Fruit fly (Drosophila melanogaster) whole organism, prepupa: Measurements from ENCODE around the gene CG31321.

ENCODE experiments used
- CG10669 ChIP-seq: fragments of 200-800 bp; sonication (Bioruptor generic); optimal IDR thresholded peaks from 3 replicates; lab custom pipeline; 2018; ENCODE audit warnings: missing biosample characterization, mild to moderate bottlenecking, missing genetic modification characterization, moderate library complexity
- CG11294 ChIP-seq: fragments of 200-800 bp; sonication (Bioruptor generic); IDR thresholded peaks from 2 replicates; pipeline ENCODE4 v1.3.6; 2022; ENCODE audit warnings: missing biosample characterization, missing genetic modification characterization
- CG11902 ChIP-seq: fragments of 200-800 bp; sonication (Bioruptor generic); optimal IDR thresholded peaks from 3 replicates; lab custom pipeline; 2016; ENCODE audit warnings: missing biosample characterization, missing genetic modification characterization
- CG15336 ChIP-seq: fragments of 200-800 bp; sonication (Bioruptor generic); IDR thresholded peaks from 2 replicates; pipeline ENCODE4 v1.3.6; 2022; ENCODE audit warnings: missing biosample characterization, missing genetic modification characterization
- CG1621 ChIP-seq: fragments of 200-800 bp; sonication (Bioruptor generic); optimal IDR thresholded peaks from 3 replicates; lab custom pipeline; 2018; ENCODE audit warnings: missing biosample characterization, mild to moderate bottlenecking, missing genetic modification characterization
- CG3032 ChIP-seq: fragments of 200-800 bp; optimal IDR thresholded peaks from 2 replicates; lab custom pipeline; 2019; ENCODE audit warnings: missing biosample characterization, mild to moderate bottlenecking, missing genetic modification characterization, moderate library complexity
- CG3919 ChIP-seq: fragments of 200-800 bp; sonication (Bioruptor generic); optimal IDR thresholded peaks from 3 replicates; lab custom pipeline; 2016; ENCODE audit warnings: missing biosample characterization, missing genetic modification characterization
- CG4318 ChIP-seq: fragments of 200-800 bp; sonication (Bioruptor generic); optimal IDR thresholded peaks from 3 replicates; lab custom pipeline; 2017; ENCODE audit warnings: missing biosample characterization, mild to moderate bottlenecking, missing genetic modification characterization
- CG6163 ChIP-seq: fragments of 200-800 bp; sonication (Bioruptor generic); IDR thresholded peaks from 3 replicates; pipeline ENCODE4 v1.3.6; 2022; ENCODE audit warnings: missing biosample characterization, missing genetic modification characterization
- CG7368 ChIP-seq: fragments of 200-800 bp; sonication (Bioruptor generic); optimal IDR thresholded peaks from 3 replicates; lab custom pipeline; 2016; ENCODE audit warnings: missing biosample characterization, missing genetic modification characterization
- CG8319 ChIP-seq: fragments of 200-800 bp; sonication (Bioruptor generic); optimal IDR thresholded peaks from 3 replicates; lab custom pipeline; 2016; ENCODE audit warnings: missing biosample characterization, missing genetic modification characterization
- CG8632 ChIP-seq: fragments of 200-800 bp; sonication (Bioruptor generic); optimal IDR thresholded peaks from 3 replicates; lab custom pipeline; 2016; ENCODE audit warnings: missing biosample characterization, missing genetic modification characterization
- CG9139 ChIP-seq: fragments of 200-800 bp; sonication (Bioruptor generic); optimal IDR thresholded peaks from 3 replicates; lab custom pipeline; 2017; ENCODE audit warnings: missing biosample characterization, mild to moderate bottlenecking, missing genetic modification characterization
- Eip75B ChIP-seq: fragments of 200-800 bp; sonication (Bioruptor generic); optimal IDR thresholded peaks from 3 replicates; lab custom pipeline; 2016; ENCODE audit warnings: missing biosample characterization, missing genetic modification characterization
- Eip78C ChIP-seq: fragments of 200-800 bp; sonication (Bioruptor generic); peaks from one replicate; lab custom pipeline; 2016; ENCODE audit warnings: missing biosample characterization, missing genetic modification characterization
- Ets21C ChIP-seq: fragments of 200-800 bp; sonication (Bioruptor generic); optimal IDR thresholded peaks from 3 replicates; lab custom pipeline; 2016; ENCODE audit warnings: missing biosample characterization, missing genetic modification characterization
- Ets96B ChIP-seq: fragments of 200-800 bp; optimal IDR thresholded peaks from 2 replicates; lab custom pipeline; 2019; ENCODE audit warnings: missing biosample characterization, mild to moderate bottlenecking, missing genetic modification characterization, moderate library complexity
- Gug ChIP-seq: fragments of 200-800 bp; sonication (Bioruptor generic); IDR thresholded peaks from 2 replicates; pipeline ENCODE4 v1.3.6; 2022; ENCODE audit warnings: missing biosample characterization, missing genetic modification characterization
- Hr39 ChIP-seq: fragments of 200-800 bp; sonication (Bioruptor generic); optimal IDR thresholded peaks from 2 replicates; lab custom pipeline; 2016; ENCODE audit warnings: missing biosample characterization, missing genetic modification characterization
- OdsH ChIP-seq: fragments of 200-800 bp; sonication (Bioruptor generic); optimal IDR thresholded peaks from 3 replicates; lab custom pipeline; 2016; ENCODE audit warnings: missing biosample characterization, missing genetic modification characterization
- Sox14 ChIP-seq: fragments of 200-800 bp; sonication (Bioruptor generic); optimal IDR thresholded peaks from 3 replicates; lab custom pipeline; 2016; ENCODE audit warnings: missing biosample characterization, missing genetic modification characterization
- achi ChIP-seq: fragments of 200-800 bp; sonication (Bioruptor generic); optimal IDR thresholded peaks from 3 replicates; lab custom pipeline; 2016; ENCODE audit warnings: missing biosample characterization, missing genetic modification characterization
- acj6 ChIP-seq: fragments of 200-800 bp; sonication (Bioruptor generic); optimal IDR thresholded peaks from 3 replicates; lab custom pipeline; 2016; ENCODE audit warnings: missing biosample characterization, missing genetic modification characterization
- dac ChIP-seq: fragments of 200-800 bp; sonication (Bioruptor generic); optimal IDR thresholded peaks from 2 replicates; lab custom pipeline; 2017; ENCODE audit warnings: missing biosample characterization, mild to moderate bottlenecking, missing genetic modification characterization
- dsx ChIP-seq: fragments of 200-800 bp; optimal IDR thresholded peaks from 3 replicates; lab custom pipeline; 2019; ENCODE audit warnings: missing biosample characterization, mild to moderate bottlenecking, missing genetic modification characterization, moderate library complexity; ENCODE audit not compliant: poor library complexity, severe bottlenecking
- esn ChIP-seq: fragments of 200-800 bp; sonication (Bioruptor generic); optimal IDR thresholded peaks from 2 replicates; lab custom pipeline; 2016; ENCODE audit warnings: missing biosample characterization, mild to moderate bottlenecking, missing genetic modification characterization, moderate library complexity
- fd59A ChIP-seq: fragments of 200-800 bp; sonication (Bioruptor generic); optimal IDR thresholded peaks from 2 replicates; lab custom pipeline; 2017; ENCODE audit warnings: missing biosample characterization, mild to moderate bottlenecking, missing genetic modification characterization, missing genetic modification reagents
- fd85E ChIP-seq: fragments of 200-800 bp; sonication (Bioruptor generic); optimal IDR thresholded peaks from 3 replicates; lab custom pipeline; 2016; ENCODE audit warnings: missing biosample characterization, missing genetic modification characterization
- net ChIP-seq: fragments of 200-800 bp; sonication (Bioruptor generic); optimal IDR thresholded peaks from 3 replicates; lab custom pipeline; 2016; ENCODE audit warnings: missing biosample characterization, missing genetic modification characterization
- pdm3 ChIP-seq: fragments of 200-800 bp; sonication (Bioruptor generic); optimal IDR thresholded peaks from 3 replicates; lab custom pipeline; 2016; ENCODE audit warnings: missing biosample characterization, missing genetic modification characterization
- salr ChIP-seq, 2 experiments: fragments of 200-800 bp; sonication (Bioruptor generic); optimal IDR thresholded peaks; 3 replicates each; lab custom pipeline; 2016 to 2018; ENCODE audit warnings: missing biosample characterization in 2 of 2, missing genetic modification characterization in 2 of 2, mild to moderate bottlenecking in 1 of 2
- spab ChIP-seq: fragments of 200-800 bp; sonication (Bioruptor generic); optimal IDR thresholded peaks from 2 replicates; lab custom pipeline; 2017; ENCODE audit warnings: missing biosample characterization, mild to moderate bottlenecking, missing genetic modification characterization, missing genetic modification reagents
- svp ChIP-seq: fragments of 200-800 bp; sonication (Bioruptor generic); peaks from one replicate; lab custom pipeline; 2016; ENCODE audit warnings: missing biosample characterization, missing genetic modification characterization
- topi ChIP-seq: fragments of 200-800 bp; sonication (Bioruptor generic); optimal IDR thresholded peaks from 3 replicates; lab custom pipeline; 2016; ENCODE audit warnings: missing biosample characterization, missing genetic modification characterization

Gene CG31321

dm6 chr3R:14327472-14328104 lies 17.4 kb downstream of the CG31321 start, which contains the start of gene spn-B (continued):
- TF ChIP-seq achi (GFP tag; lab: Kevin White, UChicago) (peak; percentile 78), CG11902 (GFP tag; lab: Kevin White, UChicago) (peak; percentile 37), CG10669 (GFP tag; lab: Kevin White, UChicago) (peak; percentile 72), spab (GFP tag; lab: Kevin White, UChicago) (peak; percentile 56), CG3919 (GFP tag; lab: Kevin White, UChicago) (peak; percentile 83), CG7368 (GFP tag; lab: Kevin White, UChicago) (peak; percentile 63), CG6163 (peak; percentile 71; the same call in 2 of the 3 replicates), Ets96B (peak; percentile 73), salr (GFP tag; optimal IDR thresholded peaks at IDR 0.05; lab: Kevin White, UChicago) (peak; percentile 8 to 44), CG8319 (peak; percentile 66), Hr39 (GFP tag; lab: Kevin White, UChicago) (peak; percentile 74), CG9139 (no peak), CG8632 (GFP tag; lab: Kevin White, UChicago) (peak; percentile 74), Sox14 (GFP tag; lab: Kevin White, UChicago) (peak; percentile 79), acj6 (peak; percentile 73), fd59A (GFP tag; lab: Kevin White, UChicago) (peak; percentile 15), Ets21C (GFP tag; lab: Kevin White, UChicago) (peak; percentile 66), CG4318 (GFP tag; lab: Kevin White, UChicago) (no peak), CG15336 (GFP tag; lab: Robert Waterston, UW) (peak; percentile 82), fd85E (no peak), OdsH (GFP tag; lab: Kevin White, UChicago) (peak; percentile 75)

dm6 chr3R:14329549-14329948 lies 19.4 kb downstream of the CG31321 start:
- TF ChIP-seq svp (GFP tag; lab: Kevin White, UChicago) (no peak), Eip78C (GFP tag; lab: Kevin White, UChicago) (peak; percentile 15)

DNA sequence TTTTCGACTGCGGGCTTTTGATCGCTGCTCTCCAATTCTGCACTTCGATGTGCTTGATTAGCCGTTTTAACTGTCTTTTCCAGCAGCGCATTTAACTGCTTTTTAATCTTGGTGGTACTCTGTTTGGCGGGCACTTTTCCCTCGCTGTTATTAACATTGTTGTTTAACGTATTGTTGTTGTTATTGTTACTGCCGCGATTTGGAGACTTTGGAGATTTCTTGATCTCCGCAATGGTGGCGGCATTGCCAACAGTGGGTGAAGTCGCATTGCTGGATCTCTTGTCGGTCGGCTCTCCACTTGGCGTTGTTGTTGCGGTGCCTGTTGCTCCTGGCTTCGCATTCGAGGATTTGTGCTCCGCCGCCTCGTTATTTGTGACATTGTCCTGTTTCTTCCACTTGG lies 20.5 kb downstream of the CG31321 start:
- 0 out of 3 replicates have a peak, but pooled peaks have one; percentile 12 for TF ChIP-seq CG6163
- TF ChIP-seq CG15336 (GFP tag; lab: Robert Waterston, UW), result no peak
- TF ChIP-seq dsx, result peak; percentile 67

- TF ChIP-seq CG11294, result no peak
- no peak for TF ChIP-seq fd59A (GFP tag; lab: Kevin White, UChicago)
- no peak for TF ChIP-seq Hr39 (GFP tag; lab: Kevin White, UChicago)
- no peak for TF ChIP-seq Ets96B
- no peak for TF ChIP-seq net (GFP tag; lab: Kevin White, UChicago)
- no peak for TF ChIP-seq CG3032 (tag; lab: Kevin White, UChicago)
- no peak for TF ChIP-seq dac (GFP tag; lab: Kevin White, UChicago)
- TF ChIP-seq OdsH (GFP tag; lab: Kevin White, UChicago), result no peak
- TF ChIP-seq pdm3 (GFP tag; lab: Kevin White, UChicago), result no peak
- TF ChIP-seq Eip78C (GFP tag; lab: Kevin White, UChicago), result no peak
- TF ChIP-seq svp (GFP tag; lab: Kevin White, UChicago), result no peak
- no peak for TF ChIP-seq CG11902 (GFP tag; lab: Kevin White, UChicago)
- no peak for TF ChIP-seq acj6
- no peak for TF ChIP-seq Gug (GFP tag; lab: Robert Waterston, UW)
Observed at dm6 chr3R:14331474-14331873, 21.3 kb downstream of the CG31321 start.

DNA sequence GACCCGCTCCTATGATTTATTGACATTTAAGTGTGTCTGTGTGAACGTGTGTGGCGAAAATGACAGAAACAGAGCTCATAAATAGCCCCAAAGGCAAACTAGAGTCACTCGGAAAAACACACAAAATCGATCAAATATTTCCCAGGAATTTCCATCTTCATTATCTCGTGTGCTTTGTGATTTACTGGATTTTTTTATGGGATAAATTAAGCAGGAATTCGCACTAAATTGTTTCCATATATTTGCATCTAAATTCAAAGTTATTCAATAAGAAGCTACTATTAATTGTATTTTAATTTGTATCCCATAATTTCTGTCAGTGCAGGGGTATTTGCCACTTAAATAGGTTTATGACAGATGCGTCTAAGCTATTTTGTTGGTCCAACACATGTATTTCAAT lies 22.6 kb downstream of the CG31321 start:
- TF ChIP-seq CG15336 (GFP tag; lab: Robert Waterston, UW) (0 out of 2 replicates have a peak, but pooled peaks have one; percentile 11), CG8319 (no peak)

dm6 chr3R:14335504-14335903 lies 25.3 kb downstream of the CG31321 start:
- TF ChIP-seq CG1621, result no peak
- TF ChIP-seq CG6163, result 0 out of 3 replicates have a peak, but pooled peaks have one; percentile 17
- no peak for TF ChIP-seq esn
- TF ChIP-seq CG4318 (GFP tag; lab: Kevin White, UChicago), result no peak
- TF ChIP-seq topi (GFP tag; lab: Kevin White, UChicago), result no peak
- TF ChIP-seq Eip75B (GFP tag; lab: Kevin White, UChicago), result no peak
- no peak for TF ChIP-seq Ets21C (GFP tag; lab: Kevin White, UChicago)
